2 fruit fly cellular contexts compared by ENCODE assay signal in the genomic region with DNA sequence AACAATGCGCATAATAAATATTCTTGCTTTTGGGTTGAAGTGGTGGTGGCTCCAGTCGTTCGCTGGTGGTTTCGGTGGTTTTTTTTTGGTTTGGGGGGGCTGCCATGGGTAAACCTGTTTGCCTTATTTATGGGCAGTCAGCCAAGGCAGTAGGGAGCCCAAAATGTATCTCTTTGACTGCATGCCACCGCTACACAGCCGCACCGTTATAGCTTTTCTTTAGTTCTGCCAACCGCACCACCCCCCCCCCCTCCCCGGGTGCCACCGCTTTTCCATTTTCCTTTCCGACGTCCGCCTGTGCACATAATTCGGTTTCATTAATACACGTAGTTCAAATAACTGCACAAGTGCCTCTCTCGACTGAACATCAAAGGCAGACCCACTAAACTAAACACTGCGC.
A peak's percentile ranks its signal among the peaks of the same experiment; 100 is the strongest.
TF ChIP-seq lines count a peak whose summit lies in the region.

No protein-coding gene starts in this region.

- TF ChIP-seq CTCF in whole organism, embryonic (GFP tag; optimal IDR thresholded peaks at IDR 0.05; lab: Kevin White, UChicago), result no peak

TF ChIP-seq in whole organism, embryonic, 481 proteins besides CTCF, POLR2A, EP300 and RAD21 (continues in another document):
- TF ChIP-seq CG10565 (GFP tag; optimal IDR thresholded peaks at IDR 0.05; lab: Kevin White, UChicago) (no peak), B-H2 (GFP tag; optimal IDR thresholded peaks at IDR 0.05; lab: Kevin White, UChicago) (no peak), al (GFP tag; IDR thresholded peaks at IDR 0.05; lab: Robert Waterston, UW) (no peak), Hr39 (optimal IDR thresholded peaks at IDR 0.05; lab: Kevin White, UChicago) (peak; percentile 80), CG12155 (GFP tag; optimal IDR thresholded peaks at IDR 0.05; lab: Kevin White, UChicago) (no peak), sd (tag; optimal IDR thresholded peaks at IDR 0.05; lab: Kevin White, UChicago) (peak; percentile 12), crol (GFP tag; IDR thresholded peaks at IDR 0.05; lab: Robert Waterston, UW) (peak; percentile 82), ato (GFP tag; IDR thresholded peaks at IDR 0.05; lab: Robert Waterston, UW; ENCODE audit: partially characterized antibody) (no peak), Xbp1 (GFP tag; optimal IDR thresholded peaks at IDR 0.05; lab: Kevin White, UChicago) (no peak), Med (GFP tag; lab: Kevin White, UChicago) (peak; percentile 13), CG10267 (tag; optimal IDR thresholded peaks at IDR 0.05; lab: Kevin White, UChicago) (no peak), Eip74EF (GFP tag; optimal IDR thresholded peaks at IDR 0.05; lab: Kevin White, UChicago) (no peak), dimm (GFP tag; IDR thresholded peaks at IDR 0.05; lab: Robert Waterston, UW) (no peak), CG8089 (GFP tag; optimal IDR thresholded peaks at IDR 0.05; lab: Kevin White, UChicago) (no peak), E2f2 (GFP tag; IDR thresholded peaks at IDR 0.05; lab: Robert Waterston, UW) (no peak), jumu (GFP tag; optimal IDR thresholded peaks at IDR 0.05; lab: Kevin White, UChicago) (no peak), pum (GFP tag; optimal IDR thresholded peaks at IDR 0.05; lab: Kevin White, UChicago) (no peak), Dll (GFP tag; IDR thresholded peaks at IDR 0.05; lab: Robert Waterston, UW; ENCODE audit: partially characterized antibody) (no peak), Ravus (GFP tag; IDR thresholded peaks at IDR 0.05; lab: Robert Waterston, UW) (no peak), CG9932 (GFP tag; IDR thresholded peaks at IDR 0.05; lab: Robert Waterston, UW) (no peak), Abd-B (GFP tag; optimal IDR thresholded peaks at IDR 0.05; lab: Kevin White, UChicago) (peak; percentile 3), ham (GFP tag; IDR thresholded peaks at IDR 0.05; lab: Robert Waterston, UW) (no peak), CG6791 (GFP tag; IDR thresholded peaks at IDR 0.05; lab: Robert Waterston, UW; ENCODE audit: partially characterized antibody) (0 out of 3 replicates have a peak, but pooled peaks have one; percentile 15), kni (GFP tag; optimal IDR thresholded peaks at IDR 0.05; lab: Kevin White, UChicago) (peak; percentile 49), chif (GFP tag; optimal IDR thresholded peaks at IDR 0.05; lab: Kevin White, UChicago) (no peak), CG10209 (GFP tag; optimal IDR thresholded peaks at IDR 0.05; lab: Kevin White, UChicago) (no peak), CG2199 (GFP tag; IDR thresholded peaks at IDR 0.05; lab: Robert Waterston, UW) (no peak), CG18262 (tag; optimal IDR thresholded peaks at IDR 0.05; lab: Kevin White, UChicago) (no peak), Lhr (GFP tag; optimal IDR thresholded peaks at IDR 0.05; lab: Kevin White, UChicago) (no peak), YL-1 (GFP tag; optimal IDR thresholded peaks at IDR 0.05; lab: Kevin White, UChicago) (no peak), CG31224 (GFP tag; IDR thresholded peaks at IDR 0.05; lab: Robert Waterston, UW) (peak; percentile 51), CG6175 (GFP tag; IDR thresholded peaks at IDR 0.05; lab: Robert Waterston, UW) (no peak), CG4617 (GFP tag; optimal IDR thresholded peaks at IDR 0.05; lab: Kevin White, UChicago; ENCODE audit: borderline replicate concordance) (no peak), CG14860 (GFP tag; IDR thresholded peaks at IDR 0.05; lab: Robert Waterston, UW; ENCODE audit: partially characterized antibody) (no peak), usp (GFP tag; optimal IDR thresholded peaks at IDR 0.05; lab: Kevin White, UChicago) (no peak), CG11456 (GFP tag; IDR thresholded peaks at IDR 0.05; lab: Robert Waterston, UW) (0 out of 3 replicates have a peak, but pooled peaks have one; percentile 53), ci (GFP tag; IDR thresholded peaks at IDR 0.05; lab: Robert Waterston, UW) (0 out of 3 replicates have a peak, but pooled peaks have one; percentile 20), HmgD (GFP tag; optimal IDR thresholded peaks at IDR 0.05; lab: Kevin White, UChicago) (no peak), HLH3B (GFP tag; IDR thresholded peaks at IDR 0.05; lab: Robert Waterston, UW) (no peak), ewg (GFP tag; optimal IDR thresholded peaks at IDR 0.05; lab: Kevin White, UChicago) (no peak), CG7372 (GFP tag; IDR thresholded peaks at IDR 0.05; lab: Robert Waterston, UW) (no peak), sens-2 (GFP tag; IDR thresholded peaks at IDR 0.05; lab: Robert Waterston, UW) (no peak), CG4707 (GFP tag; optimal IDR thresholded peaks at IDR 0.05; lab: Kevin White, UChicago) (no peak)

TF ChIP-seq in whole organism, prepupa, 60 proteins besides CTCF, POLR2A, EP300 and RAD21:
- TF ChIP-seq CG11294 (GFP tag; IDR thresholded peaks at IDR 0.05; lab: Robert Waterston, UW) (no peak), eg (GFP tag; IDR thresholded peaks at IDR 0.05; lab: Robert Waterston, UW) (0 out of 3 replicates have a peak, but pooled peaks have one; percentile 42), CG9139 (GFP tag; optimal IDR thresholded peaks at IDR 0.05; lab: Kevin White, UChicago) (no peak)

Comparison
In these comparisons a context has a peak if more than half of its experiments do, and no peak if none do; other contexts are left out.
1. Of the 7 proteins assayed by ChIP-seq in both whole organism, embryonic and whole organism, prepupa: peak only in whole organism, embryonic: Hr39; only in whole organism, prepupa: none; in both: none; in neither: 6.